Fruit fly (Drosophila melanogaster): ENCODE data around the gene bdwf.
"Not testable (repeated sequence)": the region's sequence is repeated elsewhere in the genome, so short reads cannot be mapped to it uniquely, and the experiment has no call there.

Gene bdwf

DNA sequence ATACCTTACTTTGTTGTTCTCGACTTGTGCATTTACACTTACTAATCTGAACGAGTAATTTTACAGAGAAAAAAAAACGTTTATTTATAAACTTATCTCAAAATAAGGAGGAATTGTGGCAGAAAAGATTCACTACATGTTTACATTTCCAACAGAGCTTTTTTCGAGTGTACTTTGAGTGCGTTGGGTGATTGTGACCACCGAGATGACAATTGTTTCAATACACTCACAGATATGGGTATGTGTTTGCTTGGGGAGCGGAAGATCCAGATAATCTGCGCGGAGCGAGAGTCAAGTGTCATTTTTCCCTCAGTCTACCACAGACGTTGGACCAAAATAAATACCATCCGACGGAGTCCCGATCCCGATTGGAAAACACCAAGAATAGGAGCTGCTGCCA, 50.2 kb downstream of the bdwf start, which contains the start of gene CG31274:
CG31274 (plus strand) TSS at position 301 of the 400 bp plus-strand sequence.
- TF ChIP-seq CG10348 (GFP tag; IDR thresholded peaks at IDR 0.05); CG8301 (tag; optimal IDR thresholded peaks at IDR 0.05); Pif1A (GFP tag; optimal IDR thresholded peaks at IDR 0.05): not testable (repeated sequence)
